Worm (Caenorhabditis elegans) whole organism, young adult: ENCODE data around the gene srsx-24.

Experiments used
- F10E7.11 ChIP-seq: sonication (generic microtip); optimal IDR thresholded peaks from 2 replicates; lab custom pipeline; 2017; ENCODE audit warnings: mild to moderate bottlenecking, missing genetic modification characterization, moderate library complexity, missing compliant biosample characterization
- Y53F4B.3 ChIP-seq: fragments of 200-800 bp; sonication (Bioruptor generic); IDR thresholded peaks from 2 replicates; pipeline ENCODE4 v1.3.6; 2022; ENCODE audit warnings: missing genetic modification reagents, missing genetic modification characterization, missing compliant biosample characterization
- efl-1 ChIP-seq: fragments of 150-350 bp; optimal IDR thresholded peaks from 2 replicates; lab custom pipeline; 2014; ENCODE audit warnings: missing biosample characterization, missing genetic modification reagents, missing genetic modification characterization
- fkh-3 ChIP-seq: sonication (generic microtip); optimal IDR thresholded peaks from 2 replicates; lab custom pipeline; 2016; ENCODE audit warnings: mild to moderate bottlenecking, missing genetic modification characterization, missing compliant biosample characterization
- nhr-120 ChIP-seq: fragments of 200-800 bp; sonication (Bioruptor generic); IDR thresholded peaks from 2 replicates; pipeline ENCODE4 v1.3.6; 2022; ENCODE audit warnings: missing genetic modification characterization, missing compliant biosample characterization
- snpc-3.4 ChIP-seq: sonication (generic microtip); optimal IDR thresholded peaks from 2 replicates; lab custom pipeline; 2017; ENCODE audit warnings: missing genetic modification characterization, mild to moderate bottlenecking, missing compliant biosample characterization, antibody characterized with exemption, moderate library complexity, missing genotype, missing genetic modification reagents
- xnd-1 ChIP-seq: sonication (generic microtip); optimal IDR thresholded peaks from 2 replicates; lab custom pipeline; 2016; ENCODE audit warnings: missing genotype, missing genetic modification reagents, missing genetic modification characterization, missing compliant biosample characterization

- no peak for TF ChIP-seq F10E7.11 (tag; lab: Kevin White, UChicago)
- no peak for TF ChIP-seq efl-1 (GFP tag; lab: Kevin White, UChicago)
- TF ChIP-seq nhr-120 (GFP tag; lab: Robert Waterston, UW): no peak
- TF ChIP-seq xnd-1: no peak
- TF ChIP-seq Y53F4B.3 (GFP tag; lab: Robert Waterston, UW): no peak
- no peak for TF ChIP-seq snpc-3.4
- no peak for TF ChIP-seq fkh-3 (tag; lab: Kevin White, UChicago)
Measured at ce11 chrV:7420162-7420561, 40.9 kb upstream of the srsx-24 start, which contains the start of gene srxa-4.
